Fruit fly (Drosophila melanogaster) whole organism, embryonic: ENCODE measurements around the gene Dph5.

Experiments used
- BtbVII ChIP-seq: fragments of 200-800 bp; sonication (Bioruptor generic); optimal IDR thresholded peaks from 3 replicates; lab custom pipeline; 2017; ENCODE audit warnings: missing biosample characterization, mild to moderate bottlenecking, missing genetic modification characterization
- CG10462 ChIP-seq: fragments of 200-800 bp; sonication (Bioruptor generic); optimal IDR thresholded peaks from 2 replicates; lab custom pipeline; 2016; ENCODE audit warnings: missing biosample characterization, missing genetic modification characterization
- CG11085 ChIP-seq: fragments of 200-800 bp; sonication (Bioruptor generic); IDR thresholded peaks from 2 replicates; pipeline ENCODE4 v1.3.6; 2022; ENCODE audit warnings: missing biosample characterization, missing genetic modification characterization
- CG11560 ChIP-seq: fragments of 200-800 bp; sonication (Bioruptor generic); IDR thresholded peaks from 3 replicates; pipeline ENCODE4 v1.3.6; 2022; ENCODE audit warnings: missing biosample characterization, missing genetic modification characterization
- CG11695 ChIP-seq: fragments of 200-800 bp; sonication (Bioruptor generic); IDR thresholded peaks from 3 replicates; pipeline ENCODE4 v1.3.6; 2022; ENCODE audit warnings: missing biosample characterization, missing genetic modification characterization
- CG12299 ChIP-seq: fragments of 200-800 bp; sonication (Bioruptor generic); optimal IDR thresholded peaks from 2 replicates; lab custom pipeline; 2018; ENCODE audit warnings: missing biosample characterization, mild to moderate bottlenecking, missing genetic modification characterization
- CG13424 ChIP-seq: fragments of 200-800 bp; sonication (Bioruptor generic); optimal IDR thresholded peaks from 2 replicates; lab custom pipeline; 2019; ENCODE audit warnings: missing biosample characterization, mild to moderate bottlenecking, missing genetic modification characterization, moderate library complexity
- CG16863 ChIP-seq: fragments of 200-800 bp; sonication (Bioruptor generic); optimal IDR thresholded peaks from 3 replicates; lab custom pipeline; 2016; ENCODE audit warnings: missing biosample characterization, missing genetic modification characterization
- CG17568 ChIP-seq: fragments of 200-800 bp; sonication (Bioruptor generic); optimal IDR thresholded peaks from 2 replicates; lab custom pipeline; 2018; ENCODE audit warnings: missing biosample characterization, mild to moderate bottlenecking, missing genetic modification characterization, moderate library complexity
- CG17612 ChIP-seq: fragments of 200-800 bp; sonication (Bioruptor generic); IDR thresholded peaks from 2 replicates; pipeline ENCODE4 v1.3.6; 2022; ENCODE audit warnings: missing biosample characterization, missing genetic modification characterization
- CG18764 ChIP-seq: fragments of 200-800 bp; sonication (Bioruptor generic); optimal IDR thresholded peaks from 3 replicates; lab custom pipeline; 2016; ENCODE audit warnings: missing biosample characterization, missing genetic modification characterization
- CG30403 ChIP-seq: fragments of 200-800 bp; sonication (Bioruptor generic); optimal IDR thresholded peaks from 3 replicates; lab custom pipeline; 2016; ENCODE audit warnings: missing biosample characterization, missing genetic modification characterization
- CG31365 ChIP-seq: fragments of 200-800 bp; sonication (Bioruptor generic); optimal IDR thresholded peaks from 2 replicates; lab custom pipeline; 2018; ENCODE audit warnings: missing biosample characterization, mild to moderate bottlenecking, missing genetic modification characterization
- CG3163 ChIP-seq: fragments of 200-800 bp; sonication (Bioruptor generic); optimal IDR thresholded peaks from 3 replicates; lab custom pipeline; 2016; ENCODE audit warnings: missing biosample characterization, missing genetic modification characterization
- CG4282 ChIP-seq: fragments of 200-800 bp; sonication (Bioruptor generic); optimal IDR thresholded peaks from 2 replicates; lab custom pipeline; 2016; ENCODE audit warnings: missing biosample characterization, missing genetic modification characterization
- CG4854 ChIP-seq: fragments of 200-800 bp; sonication (Bioruptor generic); optimal IDR thresholded peaks from 2 replicates; lab custom pipeline; 2016; ENCODE audit warnings: missing biosample characterization, missing genetic modification characterization, inconsistent platforms
- CG7357 ChIP-seq: fragments of 200-800 bp; sonication (Bioruptor generic); IDR thresholded peaks from 3 replicates; pipeline ENCODE4 v1.3.6; 2022; ENCODE audit warnings: missing biosample characterization, missing genetic modification characterization
- CG7745 ChIP-seq: fragments of 200-800 bp; sonication (Bioruptor generic); optimal IDR thresholded peaks from 2 replicates; lab custom pipeline; 2018; ENCODE audit warnings: missing biosample characterization, mild to moderate bottlenecking, missing genetic modification characterization, moderate library complexity
- CG7839 ChIP-seq: fragments of 200-800 bp; sonication (Bioruptor generic); optimal IDR thresholded peaks from 3 replicates; lab custom pipeline; 2018; ENCODE audit warnings: missing biosample characterization, mild to moderate bottlenecking, missing genetic modification characterization, moderate library complexity
- Dbx ChIP-seq: fragments of 200-800 bp; sonication (Bioruptor generic); IDR thresholded peaks from 3 replicates; pipeline ENCODE4 v1.3.6; 2022; ENCODE audit warnings: missing biosample characterization, missing genetic modification characterization
- Dip3 ChIP-seq: fragments of 200-800 bp; sonication (Bioruptor generic); optimal IDR thresholded peaks from 3 replicates; lab custom pipeline; 2016; ENCODE audit warnings: missing biosample characterization, missing genetic modification characterization
- Dll ChIP-seq: fragments of 200-800 bp; sonication (Bioruptor generic); IDR thresholded peaks from 4 replicates; pipeline ENCODE4 v1.3.6; 2022; ENCODE audit warnings: missing biosample characterization, missing genetic modification characterization; ENCODE audit not compliant: partially characterized antibody
- H15 ChIP-seq: fragments of 200-800 bp; sonication (Bioruptor generic); IDR thresholded peaks from 3 replicates; pipeline ENCODE4 v1.3.6; 2022; ENCODE audit warnings: missing biosample characterization, missing genetic modification characterization
- Hey ChIP-seq: fragments of 200-800 bp; sonication (Bioruptor generic); optimal IDR thresholded peaks from 3 replicates; lab custom pipeline; 2018; ENCODE audit warnings: missing biosample characterization, mild to moderate bottlenecking, missing genetic modification characterization
- HmgZ ChIP-seq: fragments of 200-800 bp; sonication (Bioruptor generic); optimal IDR thresholded peaks from 2 replicates; lab custom pipeline; 2018; ENCODE audit warnings: missing biosample characterization, mild to moderate bottlenecking, missing genetic modification characterization
- Hmx ChIP-seq: fragments of 200-800 bp; sonication (Bioruptor generic); optimal IDR thresholded peaks from 2 replicates; lab custom pipeline; 2016; ENCODE audit warnings: missing biosample characterization, missing genetic modification characterization
- Mes4 ChIP-seq: fragments of 200-800 bp; sonication (Bioruptor generic); optimal IDR thresholded peaks from 2 replicates; lab custom pipeline; 2016; ENCODE audit warnings: missing biosample characterization, missing genetic modification characterization
- Nf-YC ChIP-seq: fragments of 200-800 bp; optimal IDR thresholded peaks from 3 replicates; lab custom pipeline; 2019; ENCODE audit warnings: missing biosample characterization, mild to moderate bottlenecking, missing genetic modification characterization, moderate library complexity
- Pdp1 ChIP-seq, 2 experiments: fragments of 200-800 bp; sonication (Bioruptor generic); optimal IDR thresholded peaks; 3 replicates each; lab custom pipeline; 2016; ENCODE audit warnings: missing biosample characterization in 2 of 2, missing genetic modification characterization in 2 of 2, mild to moderate bottlenecking in 1 of 2, moderate library complexity in 1 of 2
- Sox100B ChIP-seq: fragments of 200-800 bp; sonication (Bioruptor generic); optimal IDR thresholded peaks from 3 replicates; lab custom pipeline; 2018; ENCODE audit warnings: missing biosample characterization, mild to moderate bottlenecking, missing genetic modification characterization
- Sry-δ ChIP-seq: fragments of 200-800 bp; sonication (Bioruptor generic); optimal IDR thresholded peaks from 2 replicates; lab custom pipeline; 2016; ENCODE audit warnings: missing biosample characterization, missing genetic modification characterization
- Ssrp ChIP-seq: fragments of 200-800 bp; sonication (Bioruptor generic); optimal IDR thresholded peaks from 2 replicates; lab custom pipeline; 2018; ENCODE audit warnings: missing biosample characterization, mild to moderate bottlenecking, missing genetic modification characterization, moderate library complexity
- Xrp1 ChIP-seq: fragments of 200-800 bp; sonication (Bioruptor generic); IDR thresholded peaks from 2 replicates; pipeline ENCODE4 v1.3.6; 2022; ENCODE audit warnings: missing biosample characterization, missing genetic modification characterization
- YL-1 ChIP-seq: fragments of 200-800 bp; sonication (Bioruptor generic); optimal IDR thresholded peaks from 3 replicates; lab custom pipeline; 2017; ENCODE audit warnings: missing biosample characterization, mild to moderate bottlenecking, missing genetic modification characterization
- bbx ChIP-seq: fragments of 200-800 bp; sonication (Bioruptor generic); IDR thresholded peaks from 2 replicates; pipeline ENCODE4 v1.3.6; 2022; ENCODE audit warnings: missing biosample characterization, missing genetic modification characterization; ENCODE audit not compliant: partially characterized antibody
- bowl ChIP-seq: fragments of 200-800 bp; sonication (Bioruptor generic); IDR thresholded peaks from 2 replicates; pipeline ENCODE4 v1.3.6; 2022; ENCODE audit warnings: missing biosample characterization, missing genetic modification characterization
- chm ChIP-seq: fragments of 200-800 bp; sonication (Bioruptor generic); IDR thresholded peaks from 2 replicates; pipeline ENCODE4 v1.3.6; 2022; ENCODE audit warnings: missing biosample characterization, missing genetic modification characterization
- ci ChIP-seq: fragments of 200-800 bp; sonication (Bioruptor generic); IDR thresholded peaks from 3 replicates; pipeline ENCODE4 v1.3.6; 2022; ENCODE audit warnings: missing biosample characterization, missing genetic modification characterization
- crol ChIP-seq: fragments of 200-800 bp; sonication (Bioruptor generic); IDR thresholded peaks from 2 replicates; pipeline ENCODE4 v1.3.6; 2022; ENCODE audit warnings: missing biosample characterization, missing genetic modification characterization
- fd3F ChIP-seq: fragments of 200-800 bp; sonication (Bioruptor generic); optimal IDR thresholded peaks from 2 replicates; lab custom pipeline; 2018; ENCODE audit warnings: missing biosample characterization, mild to moderate bottlenecking, missing genetic modification characterization, moderate library complexity
- fd64A ChIP-seq: fragments of 200-800 bp; sonication (Bioruptor generic); optimal IDR thresholded peaks from 3 replicates; lab custom pipeline; 2018; ENCODE audit warnings: missing biosample characterization, mild to moderate bottlenecking, missing genetic modification characterization
- gfzf ChIP-seq: fragments of 200-800 bp; sonication (Bioruptor generic); optimal IDR thresholded peaks from 2 replicates; lab custom pipeline; 2016; ENCODE audit warnings: missing biosample characterization, mild to moderate bottlenecking, missing genetic modification characterization, moderate library complexity
- grau ChIP-seq: fragments of 200-800 bp; optimal IDR thresholded peaks from 3 replicates; lab custom pipeline; 2019; ENCODE audit warnings: missing biosample characterization, mild to moderate bottlenecking, missing genetic modification characterization, moderate library complexity
- hbn ChIP-seq: fragments of 200-800 bp; sonication (Bioruptor generic); IDR thresholded peaks from 2 replicates; pipeline ENCODE4 v1.3.6; 2022; ENCODE audit warnings: missing biosample characterization, missing genetic modification characterization; ENCODE audit not compliant: partially characterized antibody
- inv ChIP-seq: fragments of 200-800 bp; sonication (Bioruptor generic); IDR thresholded peaks from 2 replicates; pipeline ENCODE4 v1.3.6; 2022; ENCODE audit warnings: missing biosample characterization, missing genetic modification characterization; ENCODE audit not compliant: partially characterized antibody
- lilli ChIP-seq: fragments of 200-800 bp; sonication (Bioruptor generic); optimal IDR thresholded peaks from 3 replicates; lab custom pipeline; 2016; ENCODE audit warnings: missing biosample characterization, missing genetic modification characterization
- nerfin-2 ChIP-seq: fragments of 200-800 bp; sonication (Bioruptor generic); IDR thresholded peaks from 2 replicates; pipeline ENCODE4 v1.3.6; 2022; ENCODE audit warnings: missing biosample characterization, missing genetic modification characterization; ENCODE audit not compliant: partially characterized antibody
- pho ChIP-seq: fragments of 200-800 bp; sonication (Bioruptor generic); optimal IDR thresholded peaks from 2 replicates; lab custom pipeline; 2016; ENCODE audit warnings: missing biosample characterization, missing genetic modification characterization
- sd ChIP-seq: fragments of 200-800 bp; sonication (Bioruptor generic); optimal IDR thresholded peaks from 3 replicates; lab custom pipeline; 2018; ENCODE audit warnings: missing biosample characterization, mild to moderate bottlenecking, missing genetic modification characterization, moderate library complexity
- tll ChIP-seq, 2 experiments: fragments of 200-800 bp in 1 of 2; fragments of >200 bp in 1 of 2; sonication (Bioruptor generic) in 1 of 2; optimal IDR thresholded peaks; 2 replicates each; lab custom pipeline; 2017 to 2019; ENCODE audit warnings: missing biosample characterization in 2 of 2, missing genetic modification characterization in 2 of 2, mild to moderate bottlenecking in 1 of 2, moderate library complexity in 1 of 2
- vvl ChIP-seq: fragments of 200-800 bp; sonication (Bioruptor generic); IDR thresholded peaks from 2 replicates; pipeline ENCODE4 v1.3.6; 2022; ENCODE audit warnings: missing biosample characterization, missing genetic modification characterization

Dph5 gene

DNA sequence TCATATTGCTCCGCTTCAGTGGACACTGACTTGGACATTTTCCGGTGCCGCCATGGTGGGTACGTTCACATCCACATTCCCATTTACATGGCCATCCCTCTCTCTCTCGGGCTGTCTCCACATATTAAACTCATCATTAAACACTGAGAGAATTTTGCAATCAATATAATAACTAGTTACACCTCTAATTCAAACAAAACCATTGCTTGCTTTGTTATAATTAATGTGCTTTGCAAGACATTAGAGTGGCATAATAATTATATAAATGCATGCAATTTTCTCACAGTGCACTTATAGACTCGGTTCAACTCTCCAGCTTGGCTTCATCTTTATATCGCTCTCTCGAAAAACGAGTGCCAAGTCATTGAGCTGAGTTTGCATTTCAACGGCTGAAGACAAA is 41.7 kb upstream of the Dph5 start (continued):
- no peak for TF ChIP-seq YL-1 (GFP tag; lab: Kevin White, UChicago)
- no peak for TF ChIP-seq Nf-YC (tag; lab: Kevin White, UChicago)
- no peak for TF ChIP-seq Hmx (GFP tag; lab: Kevin White, UChicago)
- TF ChIP-seq chm (GFP tag; lab: Robert Waterston, UW), result no peak; the same call in 1 of the 2 replicates
- TF ChIP-seq CG17612 (GFP tag; lab: Robert Waterston, UW), result no peak
- TF ChIP-seq grau, result peak; percentile 59
- no peak for TF ChIP-seq fd64A
- TF ChIP-seq tll (GFP tag; optimal IDR thresholded peaks at IDR 0.05; lab: Kevin White, UChicago), result no peak
- no peak for TF ChIP-seq CG7745
- TF ChIP-seq Ssrp (tag; lab: Kevin White, UChicago), result peak; percentile 52
- peak; percentile 16 for TF ChIP-seq CG4854 (GFP tag; lab: Kevin White, UChicago)
- TF ChIP-seq CG3163 (GFP tag; lab: Kevin White, UChicago), result no peak
- 0 out of 3 replicates have a peak, but pooled peaks have one; percentile 34 for TF ChIP-seq CG11695 (GFP tag; lab: Robert Waterston, UW)
- no peak for TF ChIP-seq inv
- peak; percentile 85 for TF ChIP-seq vvl (GFP tag; lab: Robert Waterston, UW)
- 0 out of 3 replicates have a peak, but pooled peaks have one; percentile 39 for TF ChIP-seq CG7357 (GFP tag; lab: Robert Waterston, UW)
- no peak for TF ChIP-seq CG11085
- TF ChIP-seq BtbVII (GFP tag; lab: Kevin White, UChicago), result no peak
- no peak for TF ChIP-seq bbx (GFP tag; lab: Robert Waterston, UW)
- TF ChIP-seq CG10462 (GFP tag; lab: Kevin White, UChicago), result no peak
- no peak for TF ChIP-seq Dll (GFP tag; lab: Robert Waterston, UW)
- TF ChIP-seq nerfin-2 (GFP tag; lab: Robert Waterston, UW), result no peak
- no peak for TF ChIP-seq Sox100B (GFP tag; lab: Kevin White, UChicago)
- TF ChIP-seq Mes4 (GFP tag; lab: Kevin White, UChicago), result peak; percentile 42
- peak; percentile 80 for TF ChIP-seq Xrp1 (GFP tag; lab: Robert Waterston, UW)
- TF ChIP-seq Dbx, result no peak
- TF ChIP-seq crol (GFP tag; lab: Robert Waterston, UW), result no peak
- TF ChIP-seq CG30403 (GFP tag; lab: Kevin White, UChicago), result peak; percentile 76
- TF ChIP-seq Hey (tag; lab: Kevin White, UChicago), result no peak
- peak; percentile 66 to 70 for TF ChIP-seq Pdp1 (GFP tag; optimal IDR thresholded peaks at IDR 0.05; lab: Kevin White, UChicago)
- 0 out of 3 replicates have a peak, but pooled peaks have one; percentile 57 for TF ChIP-seq CG11560 (tag; lab: Robert Waterston, UW)
- no peak for TF ChIP-seq CG12299 (tag; lab: Kevin White, UChicago)
- 0 out of 2 replicates have a peak, but pooled peaks have one; percentile 29 for TF ChIP-seq bowl
- TF ChIP-seq lilli, result peak; percentile 53
- peak; percentile 77; the same call in 2 of the 3 replicates for TF ChIP-seq H15 (GFP tag; lab: Robert Waterston, UW)
- peak; percentile 21 for TF ChIP-seq HmgZ (tag; lab: Kevin White, UChicago)
- TF ChIP-seq Dip3 (GFP tag; lab: Kevin White, UChicago), result peak; percentile 3
- no peak for TF ChIP-seq sd (tag; lab: Kevin White, UChicago)
- no peak for TF ChIP-seq fd3F (GFP tag; lab: Kevin White, UChicago)
- TF ChIP-seq Sry-δ, result peak; percentile 1
- no peak for TF ChIP-seq CG4282
- no peak for TF ChIP-seq gfzf (GFP tag; lab: Kevin White, UChicago)
- TF ChIP-seq CG18764 (GFP tag; lab: Kevin White, UChicago), result no peak
- TF ChIP-seq CG13424 (tag; lab: Kevin White, UChicago), result peak; percentile 58
- no peak for TF ChIP-seq CG17568 (GFP tag; lab: Kevin White, UChicago)
- peak; percentile 91 for TF ChIP-seq ci (GFP tag; lab: Robert Waterston, UW)
- TF ChIP-seq CG31365 (tag; lab: Kevin White, UChicago), result no peak
- peak; percentile 2 for TF ChIP-seq pho
- TF ChIP-seq CG16863 (GFP tag; lab: Kevin White, UChicago), result peak; percentile 71
- no peak for TF ChIP-seq CG7839 (tag; lab: Kevin White, UChicago)
- TF ChIP-seq hbn (GFP tag; lab: Robert Waterston, UW), result no peak
